Worm (Caenorhabditis elegans) whole organism, mixed stage, embryonic: ENCODE results near the gene R09B5.11.
A peak's percentile ranks its signal among the peaks of the same experiment; 100 is the strongest.

ENCODE experiments used
- M03D4.4 ChIP-seq: sonication (generic microtip); optimal IDR thresholded peaks from 2 replicates; lab custom pipeline; 2017; ENCODE audit warnings: mild to moderate bottlenecking, missing genetic modification characterization, missing compliant biosample characterization
- bed-3 ChIP-seq: fragments of 200-800 bp; sonication (Bioruptor generic); optimal IDR thresholded peaks from 3 replicates; lab custom pipeline; 2018; ENCODE audit warnings: mild to moderate bottlenecking, missing genetic modification characterization, moderate library complexity, missing compliant biosample characterization
- blmp-1 ChIP-seq: fragments of 150-350 bp; optimal IDR thresholded peaks from 2 replicates; lab custom pipeline; 2014; ENCODE audit warnings: missing biosample characterization, missing genetic modification characterization
- ceh-39 ChIP-seq: fragments of 150-350 bp; optimal IDR thresholded peaks from 2 replicates; lab custom pipeline; 2014; ENCODE audit warnings: missing biosample characterization, missing genetic modification characterization
- ceh-43 ChIP-seq: fragments of 200-800 bp; sonication (Bioruptor generic); optimal IDR thresholded peaks from 2 replicates; lab custom pipeline; 2018; ENCODE audit warnings: mild to moderate bottlenecking, missing genetic modification characterization, moderate library complexity, missing compliant biosample characterization
- ceh-83 ChIP-seq: fragments of 200-800 bp; sonication (Bioruptor generic); optimal IDR thresholded peaks from 2 replicates; lab custom pipeline; 2018; ENCODE audit warnings: mild to moderate bottlenecking, missing genetic modification characterization, missing compliant biosample characterization
- ces-1 ChIP-seq: fragments of 150-350 bp; optimal IDR thresholded peaks from 2 replicates; lab custom pipeline; 2014; ENCODE audit warnings: missing biosample characterization, missing genetic modification reagents, missing genetic modification characterization
- cnd-1 ChIP-seq: fragments of 200-800 bp; sonication (Bioruptor generic); optimal IDR thresholded peaks from 2 replicates; lab custom pipeline; 2018; ENCODE audit warnings: mild to moderate bottlenecking, missing genetic modification characterization, missing compliant biosample characterization
- drap-1 ChIP-seq: fragments of 200-800 bp; sonication (Bioruptor generic); optimal IDR thresholded peaks from 3 replicates; lab custom pipeline; 2018; ENCODE audit warnings: mild to moderate bottlenecking, missing genetic modification characterization, missing compliant biosample characterization
- elt-1 ChIP-seq: sonication (generic microtip); optimal IDR thresholded peaks from 2 replicates; lab custom pipeline; 2017; ENCODE audit warnings: missing genetic modification characterization, mild to moderate bottlenecking, missing compliant biosample characterization, antibody characterized with exemption, moderate library complexity, borderline replicate concordance; ENCODE audit not compliant: insufficient read depth
- elt-3 ChIP-seq: fragments of 150-350 bp; optimal IDR thresholded peaks from 2 replicates; lab custom pipeline; 2014; ENCODE audit warnings: missing biosample characterization, missing genetic modification characterization
- flh-1 ChIP-seq: fragments of 200-800 bp; sonication (Bioruptor generic); optimal IDR thresholded peaks from 2 replicates; lab custom pipeline; 2018; ENCODE audit warnings: mild to moderate bottlenecking, missing genetic modification characterization, moderate library complexity, missing compliant biosample characterization
- ham-2 ChIP-seq: fragments of 200-800 bp; sonication (Bioruptor generic); optimal IDR thresholded peaks from 2 replicates; lab custom pipeline; 2018; ENCODE audit warnings: mild to moderate bottlenecking, missing genetic modification characterization, missing compliant biosample characterization
- hlh-1 ChIP-seq: fragments of 150-350 bp; optimal IDR thresholded peaks from 2 replicates; lab custom pipeline; 2014; ENCODE audit warnings: missing biosample characterization, missing genetic modification reagents, missing genetic modification characterization
- lin-13 ChIP-seq: fragments of 150-350 bp; optimal IDR thresholded peaks from 2 replicates; lab custom pipeline; 2014; ENCODE audit warnings: missing biosample characterization, missing genetic modification characterization
- lin-32 ChIP-seq: fragments of 200-800 bp; sonication (Bioruptor generic); optimal IDR thresholded peaks from 2 replicates; lab custom pipeline; 2018; ENCODE audit warnings: mild to moderate bottlenecking, missing genetic modification characterization, missing compliant biosample characterization
- lsy-2 ChIP-seq: fragments of 150-350 bp; optimal IDR thresholded peaks from 2 replicates; lab custom pipeline; 2014; ENCODE audit warnings: missing biosample characterization, missing genetic modification characterization
- mab-5 ChIP-seq: fragments of 150-350 bp; optimal IDR thresholded peaks from 2 replicates; lab custom pipeline; 2014; ENCODE audit warnings: missing biosample characterization, missing genetic modification characterization
- mep-1 ChIP-seq: fragments of 150-350 bp; optimal IDR thresholded peaks from 2 replicates; lab custom pipeline; 2017; ENCODE audit warnings: missing biosample characterization, missing genetic modification reagents, missing genetic modification characterization, inconsistent platforms
- mls-2 ChIP-seq: sonication (generic microtip); optimal IDR thresholded peaks from 2 replicates; lab custom pipeline; 2016; ENCODE audit warnings: mild to moderate bottlenecking, missing genetic modification characterization, moderate library complexity, missing compliant biosample characterization
- nhr-12 ChIP-seq: fragments of 150-350 bp; optimal IDR thresholded peaks from 2 replicates; lab custom pipeline; 2014; ENCODE audit warnings: missing biosample characterization, missing genetic modification characterization
- nhr-2 ChIP-seq: fragments of 150-350 bp; optimal IDR thresholded peaks from 2 replicates; lab custom pipeline; 2014; ENCODE audit warnings: missing biosample characterization, missing genetic modification characterization
- nhr-237 ChIP-seq: fragments of 150-350 bp; optimal IDR thresholded peaks from 2 replicates; lab custom pipeline; 2014; ENCODE audit warnings: missing biosample characterization, missing genetic modification characterization
- nhr-28 ChIP-seq: fragments of 150-350 bp; optimal IDR thresholded peaks from 2 replicates; lab custom pipeline; 2014; ENCODE audit warnings: missing biosample characterization, missing genetic modification characterization
- nhr-76 ChIP-seq: sonication (generic microtip); optimal IDR thresholded peaks from 2 replicates; lab custom pipeline; 2017; ENCODE audit warnings: missing biosample characterization, missing genetic modification characterization
- pha-4 ChIP-seq: fragments of 150-350 bp; optimal IDR thresholded peaks from 2 replicates; lab custom pipeline; 2018; ENCODE audit warnings: missing biosample characterization, missing genetic modification reagents, missing genetic modification characterization
- sem-2 ChIP-seq: fragments of 200-800 bp; sonication (Bioruptor generic); optimal IDR thresholded peaks from 2 replicates; lab custom pipeline; 2018; ENCODE audit warnings: mild to moderate bottlenecking, missing genetic modification characterization, missing compliant biosample characterization
- snpc-4 ChIP-seq: fragments of 150-350 bp; optimal IDR thresholded peaks from 2 replicates; lab custom pipeline; 2014; ENCODE audit warnings: missing biosample characterization, missing genetic modification characterization
- sptf-1 ChIP-seq: sonication (generic microtip); optimal IDR thresholded peaks from 2 replicates; lab custom pipeline; 2017; ENCODE audit warnings: mild to moderate bottlenecking, missing genetic modification characterization, moderate library complexity, missing compliant biosample characterization
- tbx-8 ChIP-seq: fragments of 200-800 bp; sonication (Bioruptor generic); optimal IDR thresholded peaks from 2 replicates; lab custom pipeline; 2018; ENCODE audit warnings: mild to moderate bottlenecking, missing genetic modification characterization, moderate library complexity, missing compliant biosample characterization
- unc-120 ChIP-seq: sonication (generic microtip); optimal IDR thresholded peaks from 2 replicates; lab custom pipeline; 2017; ENCODE audit warnings: missing genetic modification characterization, missing compliant biosample characterization; ENCODE audit not compliant: poor library complexity, severe bottlenecking
- unc-39 ChIP-seq: fragments of 150-350 bp; optimal IDR thresholded peaks from 2 replicates; lab custom pipeline; 2014; ENCODE audit warnings: missing biosample characterization, missing genetic modification characterization
- unc-62 ChIP-seq: fragments of 150-350 bp; optimal IDR thresholded peaks from 2 replicates; lab custom pipeline; 2014; ENCODE audit warnings: missing biosample characterization, missing genetic modification reagents, missing genetic modification characterization
- zip-8 ChIP-seq: fragments of 150-350 bp; optimal IDR thresholded peaks from 2 replicates; lab custom pipeline; 2014; ENCODE audit warnings: missing biosample characterization, missing genetic modification characterization
- ztf-11 ChIP-seq: fragments of 150-350 bp; optimal IDR thresholded peaks from 2 replicates; lab custom pipeline; 2014; ENCODE audit warnings: missing biosample characterization, missing genetic modification characterization

Gene R09B5.11

DNA sequence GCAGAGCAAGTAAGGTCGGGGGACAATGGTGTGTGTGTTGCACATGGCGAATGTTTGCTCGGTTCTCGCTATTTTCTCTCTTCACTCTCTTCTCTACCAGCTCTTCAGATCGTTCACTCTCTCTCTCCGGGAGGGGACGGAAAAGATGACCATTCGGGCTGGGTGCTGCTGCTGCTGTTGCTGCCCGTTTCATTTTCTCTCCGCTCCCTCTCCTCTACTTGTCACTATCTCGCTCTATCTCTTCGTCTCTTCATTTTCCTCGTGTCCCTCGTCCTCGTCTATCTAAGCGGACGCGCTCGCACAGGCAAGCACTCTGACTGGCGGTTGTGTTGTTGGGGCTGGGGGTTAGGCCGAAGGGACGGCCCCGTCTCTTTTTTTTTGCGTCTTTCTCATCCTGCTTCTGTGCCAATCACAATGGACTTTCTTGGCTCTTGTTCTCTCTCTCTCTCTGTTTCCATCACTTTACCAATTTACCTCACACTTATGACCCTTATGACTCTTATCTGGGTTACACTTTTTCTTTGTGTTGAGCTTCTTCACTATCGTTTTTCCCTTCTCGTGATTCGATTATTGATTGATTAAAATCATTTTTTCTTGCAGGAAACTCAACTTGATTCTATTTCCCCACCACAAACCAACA is 35.6 kb downstream of the R09B5.11 start, which contains the start of the genes F53E2.2 and unc-60:
TSS of gene F53E2.2 (plus strand) at position 601 of the 640 bp plus-strand sequence.
TSS of gene unc-60 (plus strand) at position 601 of the 640 bp plus-strand sequence.
- TF ChIP-seq elt-1 (tag; lab: Kevin White, UChicago) (no peak), unc-62 (GFP tag; lab: Kevin White, UChicago) (peak; percentile 86), pha-4 (peak; percentile 74), ham-2 (GFP tag; lab: Kevin White, UChicago) (peak; percentile 86), sptf-1 (tag; lab: Kevin White, UChicago) (peak; percentile 75), tbx-8 (no peak), mls-2 (tag; lab: Kevin White, UChicago) (peak; percentile 61), sem-2 (GFP tag; lab: Kevin White, UChicago) (no peak), nhr-28 (tag; lab: Kevin White, UChicago) (no peak), ztf-11 (tag; lab: Kevin White, UChicago) (peak; percentile 9), nhr-237 (no peak), lin-13 (tag; lab: Kevin White, UChicago) (peak; percentile 81), drap-1 (GFP tag; lab: Kevin White, UChicago) (peak; percentile 43), ceh-39 (no peak), mab-5 (no peak), elt-3 (tag; lab: Kevin White, UChicago) (no peak), ceh-43 (GFP tag; lab: Kevin White, UChicago) (no peak), unc-120 (tag; lab: Kevin White, UChicago) (peak; percentile 94), ceh-83 (GFP tag; lab: Kevin White, UChicago) (no peak), nhr-2 (tag; lab: Kevin White, UChicago) (peak; percentile 49), blmp-1 (tag; lab: Kevin White, UChicago) (no peak), lsy-2 (tag; lab: Kevin White, UChicago) (peak; percentile 38), hlh-1 (tag; lab: Kevin White, UChicago) (peak; percentile 65), snpc-4 (tag; lab: Kevin White, UChicago) (no peak), unc-39 (tag; lab: Kevin White, UChicago) (no peak), bed-3 (GFP tag; lab: Kevin White, UChicago) (no peak), cnd-1 (tag; lab: Kevin White, UChicago) (peak; percentile 26), zip-8 (tag; lab: Kevin White, UChicago) (no peak), flh-1 (GFP tag; lab: Kevin White, UChicago) (no peak), lin-32 (GFP tag; lab: Kevin White, UChicago) (no peak), nhr-76 (tag; lab: Kevin White, UChicago) (no peak), M03D4.4 (tag; lab: Kevin White, UChicago) (peak; percentile 56), ces-1 (peak; percentile 32), nhr-12 (tag; lab: Kevin White, UChicago) (no peak), mep-1 (tag; lab: Kevin White, UChicago) (peak; percentile 51)

DNA sequence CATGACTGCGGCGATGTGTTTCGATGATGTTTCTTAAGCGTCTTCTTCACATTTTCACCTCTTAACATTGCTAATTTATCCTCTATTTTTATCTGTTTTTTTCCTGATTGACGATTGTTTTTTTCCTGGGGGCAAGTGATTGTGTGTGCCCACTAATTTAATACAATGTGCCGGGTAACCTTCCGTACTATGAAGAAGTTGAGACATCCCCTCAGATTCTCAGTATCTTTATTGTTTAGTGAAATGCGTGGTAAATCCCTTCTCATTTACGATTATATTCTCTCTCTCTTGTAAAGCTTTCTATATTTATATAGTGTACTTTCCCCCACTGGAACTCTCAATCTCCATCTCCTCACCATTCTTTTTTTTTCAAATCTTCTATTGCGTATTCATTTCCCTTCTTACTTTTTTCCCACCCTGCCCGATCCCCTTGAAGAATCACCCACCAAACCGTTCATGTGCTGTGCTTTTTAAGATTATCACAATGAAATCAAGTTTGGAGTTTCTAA is 37.3 kb downstream of the R09B5.11 start:
- no peak for TF ChIP-seq mab-5
- no peak for TF ChIP-seq pha-4
- TF ChIP-seq ceh-83 (GFP tag; lab: Kevin White, UChicago): no peak
- no peak for TF ChIP-seq ceh-43 (GFP tag; lab: Kevin White, UChicago)
- TF ChIP-seq nhr-28 (tag; lab: Kevin White, UChicago): no peak
- no peak for TF ChIP-seq hlh-1 (tag; lab: Kevin White, UChicago)
- no peak for TF ChIP-seq lsy-2 (tag; lab: Kevin White, UChicago)
- TF ChIP-seq elt-3 (tag; lab: Kevin White, UChicago): no peak
- TF ChIP-seq ces-1: no peak
- TF ChIP-seq M03D4.4 (tag; lab: Kevin White, UChicago): no peak
- no peak for TF ChIP-seq tbx-8
- no peak for TF ChIP-seq zip-8 (tag; lab: Kevin White, UChicago)
- TF ChIP-seq ham-2 (GFP tag; lab: Kevin White, UChicago): no peak
- TF ChIP-seq nhr-12 (tag; lab: Kevin White, UChicago): no peak
- TF ChIP-seq mls-2 (tag; lab: Kevin White, UChicago): no peak
- TF ChIP-seq snpc-4 (tag; lab: Kevin White, UChicago): no peak
- TF ChIP-seq nhr-237: no peak
